Worm (Caenorhabditis elegans) whole organism, young adult: ENCODE data around the gene unc-112.

Experiments used
- C17E4.6 ChIP-seq: fragments of 200-800 bp; sonication (Bioruptor generic); IDR thresholded peaks from 2 replicates; pipeline ENCODE4 v1.3.6; 2022; ENCODE audit warnings: missing genetic modification reagents, missing genetic modification characterization, missing compliant biosample characterization
- D2030.7 ChIP-seq: fragments of 200-800 bp; sonication (Bioruptor generic); IDR thresholded peaks from 2 replicates; pipeline ENCODE4 v1.3.6; 2022; ENCODE audit warnings: missing genetic modification reagents, missing genetic modification characterization, missing compliant biosample characterization
- F23B12.7 ChIP-seq: sonication (generic microtip); optimal IDR thresholded peaks from 2 replicates; lab custom pipeline; 2017; ENCODE audit warnings: missing genetic modification characterization, mild to moderate bottlenecking, missing compliant biosample characterization, antibody characterized with exemption, moderate library complexity; ENCODE audit not compliant: insufficient read depth
- F37B4.10 ChIP-seq: fragments of 200-800 bp; sonication (Bioruptor generic); IDR thresholded peaks from 2 replicates; pipeline ENCODE4 v1.3.6; 2022; ENCODE audit warnings: missing genetic modification characterization, missing compliant biosample characterization
- F39B2.1 ChIP-seq: fragments of 200-800 bp; sonication (Bioruptor generic); IDR thresholded peaks from 2 replicates; pipeline ENCODE4 v1.3.6; 2022; ENCODE audit warnings: missing genetic modification reagents, missing genetic modification characterization, missing compliant biosample characterization
- K12H6.12 ChIP-seq: fragments of 200-800 bp; sonication (Bioruptor generic); optimal IDR thresholded peaks from 2 replicates; lab custom pipeline; 2018; ENCODE audit warnings: mild to moderate bottlenecking, missing genetic modification characterization, missing compliant biosample characterization
- Y53F4B.3 ChIP-seq: fragments of 200-800 bp; sonication (Bioruptor generic); IDR thresholded peaks from 2 replicates; pipeline ENCODE4 v1.3.6; 2022; ENCODE audit warnings: missing genetic modification reagents, missing genetic modification characterization, missing compliant biosample characterization
- Y79H2A.3 ChIP-seq: fragments of 200-800 bp; sonication (Bioruptor generic); conservative IDR thresholded peaks from 2 replicates; pipeline ENCODE4 v1.3.6; 2022; ENCODE audit warnings: missing genetic modification reagents, missing genetic modification characterization, missing compliant biosample characterization
- ZK185.1 ChIP-seq: sonication (generic microtip); optimal IDR thresholded peaks from 2 replicates; lab custom pipeline; 2016; ENCODE audit warnings: mild to moderate bottlenecking, missing genetic modification characterization, missing compliant biosample characterization; ENCODE audit not compliant: poor library complexity, severe bottlenecking
- akir-1 ChIP-seq: fragments of 200-800 bp; sonication (Bioruptor generic); optimal IDR thresholded peaks from 2 replicates; lab custom pipeline; 2018; ENCODE audit warnings: mild to moderate bottlenecking, missing genetic modification characterization, moderate library complexity, missing compliant biosample characterization
- aptf-3 ChIP-seq: fragments of 200-800 bp; sonication (Bioruptor generic); IDR thresholded peaks from 2 replicates; pipeline ENCODE4 v1.3.6; 2022; ENCODE audit warnings: missing genetic modification characterization, missing compliant biosample characterization
- athp-1 ChIP-seq: sonication (generic microtip); optimal IDR thresholded peaks from 2 replicates; lab custom pipeline; 2017; ENCODE audit warnings: mild to moderate bottlenecking, missing genetic modification characterization, missing compliant biosample characterization
- attf-3 ChIP-seq: fragments of 200-800 bp; sonication (Bioruptor generic); conservative IDR thresholded peaks from 2 replicates; pipeline ENCODE4 v1.3.6; 2022; ENCODE audit warnings: missing genetic modification reagents, missing genetic modification characterization, missing compliant biosample characterization
- cebp-1 ChIP-seq, 2 experiments: fragments of 200-800 bp in 1 of 2; sonication (Bioruptor generic) in 1 of 2; sonication (generic microtip) in 1 of 2; IDR thresholded peaks in 1 of 2; optimal IDR thresholded peaks in 1 of 2; 2 replicates each; pipeline versions ENCODE4 v1.3.6 to Lab custom; 2017 to 2022; ENCODE audit warnings: missing compliant biosample characterization in 2 of 2, missing genetic modification characterization in 2 of 2, mild to moderate bottlenecking in 1 of 2, missing genetic modification reagents in 1 of 2, moderate library complexity in 1 of 2
- cebp-2 ChIP-seq: fragments of 200-800 bp; sonication (Bioruptor generic); IDR thresholded peaks from 2 replicates; pipeline ENCODE4 v1.3.6; 2022; ENCODE audit warnings: missing genetic modification characterization, missing compliant biosample characterization
- ceh-100 ChIP-seq: fragments of 200-800 bp; sonication (Bioruptor generic); IDR thresholded peaks from 2 replicates; pipeline ENCODE4 v1.3.6; 2022; ENCODE audit warnings: missing genetic modification reagents, missing genetic modification characterization, missing compliant biosample characterization
- chd-7 ChIP-seq: sonication (generic microtip); optimal IDR thresholded peaks from 2 replicates; lab custom pipeline; 2016; ENCODE audit warnings: mild to moderate bottlenecking, missing genetic modification characterization, moderate library complexity, missing compliant biosample characterization
- egl-18 ChIP-seq: fragments of 200-800 bp; sonication (Bioruptor generic); IDR thresholded peaks from 2 replicates; pipeline ENCODE4 v1.3.6; 2022; ENCODE audit warnings: missing genetic modification reagents, missing genetic modification characterization, missing compliant biosample characterization
- egl-44 ChIP-seq: fragments of 200-800 bp; sonication (Bioruptor generic); IDR thresholded peaks from 2 replicates; pipeline ENCODE4 v1.3.6; 2022; ENCODE audit warnings: missing genetic modification reagents, missing genetic modification characterization, missing compliant biosample characterization
- ets-4 ChIP-seq: fragments of 200-800 bp; sonication (Bioruptor generic); optimal IDR thresholded peaks from 2 replicates; lab custom pipeline; 2018; ENCODE audit warnings: mild to moderate bottlenecking, missing genetic modification characterization, missing compliant biosample characterization
- gei-17 ChIP-seq: fragments of 200-800 bp; sonication (Bioruptor generic); optimal IDR thresholded peaks from 2 replicates; lab custom pipeline; 2018; ENCODE audit warnings: mild to moderate bottlenecking, missing genetic modification characterization, missing compliant biosample characterization
- hlh-26 ChIP-seq: fragments of 200-800 bp; sonication (Bioruptor generic); conservative IDR thresholded peaks from 2 replicates; pipeline ENCODE4 v1.3.6; 2022; ENCODE audit warnings: missing genetic modification reagents, missing genetic modification characterization, missing compliant biosample characterization
- hrde-1 ChIP-seq: sonication (generic microtip); optimal IDR thresholded peaks from 2 replicates; lab custom pipeline; 2016; ENCODE audit warnings: missing genetic modification characterization, mild to moderate bottlenecking, missing compliant biosample characterization, moderate library complexity, missing genotype, missing genetic modification reagents, borderline replicate concordance
- let-526 ChIP-seq: fragments of 200-800 bp; sonication (Bioruptor generic); IDR thresholded peaks from 2 replicates; pipeline ENCODE4 v1.3.6; 2022; ENCODE audit warnings: missing genetic modification reagents, missing genetic modification characterization, missing compliant biosample characterization
- lin-26 ChIP-seq: fragments of 200-800 bp; sonication (Bioruptor generic); IDR thresholded peaks from 2 replicates; pipeline ENCODE4 v1.3.6; 2022; ENCODE audit warnings: missing genetic modification reagents, missing genetic modification characterization, missing compliant biosample characterization
- lin-54 ChIP-seq: fragments of 200-800 bp; sonication (Bioruptor generic); optimal IDR thresholded peaks from 2 replicates; lab custom pipeline; 2018; ENCODE audit warnings: mild to moderate bottlenecking, missing genetic modification characterization, missing compliant biosample characterization
- lir-1 ChIP-seq: fragments of 200-800 bp; sonication (Bioruptor generic); conservative IDR thresholded peaks from 2 replicates; pipeline ENCODE4 v1.3.6; 2022; ENCODE audit warnings: missing genetic modification reagents, missing genetic modification characterization, missing compliant biosample characterization
- lsl-1 ChIP-seq: fragments of 200-800 bp; sonication (Bioruptor generic); optimal IDR thresholded peaks from 2 replicates; lab custom pipeline; 2018; ENCODE audit warnings: mild to moderate bottlenecking, missing genetic modification characterization, moderate library complexity, missing compliant biosample characterization
- lsy-27 ChIP-seq: sonication (generic microtip); optimal IDR thresholded peaks from 2 replicates; lab custom pipeline; 2017; ENCODE audit warnings: missing genetic modification characterization, mild to moderate bottlenecking, missing compliant biosample characterization, antibody characterized with exemption, missing genotype, borderline replicate concordance; ENCODE audit not compliant: insufficient read depth
- madf-3 ChIP-seq: fragments of 200-800 bp; sonication (Bioruptor generic); IDR thresholded peaks from 2 replicates; pipeline ENCODE4 v1.3.6; 2022; ENCODE audit warnings: missing genetic modification reagents, missing genetic modification characterization, missing compliant biosample characterization
- mel-28 ChIP-seq: sonication (generic microtip); optimal IDR thresholded peaks from 2 replicates; lab custom pipeline; 2016; ENCODE audit warnings: borderline replicate concordance, mild to moderate bottlenecking, missing genetic modification characterization, missing compliant biosample characterization
- mxl-1 ChIP-seq: sonication (generic microtip); optimal IDR thresholded peaks from 2 replicates; lab custom pipeline; 2016; ENCODE audit warnings: missing genetic modification characterization, missing compliant biosample characterization
- nfyb-1 ChIP-seq: fragments of 200-800 bp; sonication (Bioruptor generic); IDR thresholded peaks from 2 replicates; pipeline ENCODE4 v1.3.6; 2022; ENCODE audit warnings: missing genetic modification reagents, missing genetic modification characterization, missing compliant biosample characterization
- nhr-120 ChIP-seq: fragments of 200-800 bp; sonication (Bioruptor generic); IDR thresholded peaks from 2 replicates; pipeline ENCODE4 v1.3.6; 2022; ENCODE audit warnings: missing genetic modification characterization, missing compliant biosample characterization
- nhr-80 ChIP-seq: sonication (generic microtip); optimal IDR thresholded peaks from 2 replicates; lab custom pipeline; 2016; ENCODE audit warnings: missing genetic modification characterization, missing compliant biosample characterization
- nhr-90 ChIP-seq: sonication (generic microtip); optimal IDR thresholded peaks from 2 replicates; lab custom pipeline; 2016; ENCODE audit warnings: missing genotype, mild to moderate bottlenecking, missing genetic modification characterization, missing compliant biosample characterization
- rec-8 ChIP-seq, 2 experiments: sonication (generic microtip); optimal IDR thresholded peaks; 2 replicates each; lab custom pipeline; 2016; ENCODE audit warnings: mild to moderate bottlenecking in 2 of 2, missing genetic modification characterization in 2 of 2, missing genetic modification reagents in 2 of 2, missing genotype in 2 of 2, missing biosample characterization in 1 of 2, missing compliant biosample characterization in 1 of 2, moderate library complexity in 1 of 2
- sdz-38 ChIP-seq: sonication (generic microtip); optimal IDR thresholded peaks from 2 replicates; lab custom pipeline; 2016; ENCODE audit warnings: missing genotype, missing genetic modification characterization, missing compliant biosample characterization
- snpc-3.4 ChIP-seq: sonication (generic microtip); optimal IDR thresholded peaks from 2 replicates; lab custom pipeline; 2017; ENCODE audit warnings: missing genetic modification characterization, mild to moderate bottlenecking, missing compliant biosample characterization, antibody characterized with exemption, moderate library complexity, missing genotype, missing genetic modification reagents
- unc-130 ChIP-seq: sonication (generic microtip); optimal IDR thresholded peaks from 2 replicates; lab custom pipeline; 2016; ENCODE audit warnings: missing genetic modification reagents, missing genetic modification characterization, missing compliant biosample characterization
- ztf-18 ChIP-seq: sonication (generic microtip); optimal IDR thresholded peaks from 2 replicates; lab custom pipeline; 2016; ENCODE audit warnings: missing genotype, mild to moderate bottlenecking, missing genetic modification characterization, missing compliant biosample characterization
- ztf-25 ChIP-seq: fragments of 200-800 bp; sonication (Bioruptor generic); IDR thresholded peaks from 2 replicates; pipeline ENCODE4 v1.3.6; 2022; ENCODE audit warnings: missing genetic modification reagents, missing genetic modification characterization, missing compliant biosample characterization
- ztf-28 ChIP-seq: fragments of 200-800 bp; sonication (Bioruptor generic); IDR thresholded peaks from 2 replicates; pipeline ENCODE4 v1.3.6; 2022; ENCODE audit warnings: missing genetic modification reagents, missing genetic modification characterization, missing compliant biosample characterization
- ztf-6 ChIP-seq: fragments of 200-800 bp; sonication (Bioruptor generic); IDR thresholded peaks from 2 replicates; pipeline ENCODE4 v1.3.6; 2022; ENCODE audit warnings: missing genetic modification reagents, missing genetic modification characterization, missing compliant biosample characterization

The unc-112 gene

DNA sequence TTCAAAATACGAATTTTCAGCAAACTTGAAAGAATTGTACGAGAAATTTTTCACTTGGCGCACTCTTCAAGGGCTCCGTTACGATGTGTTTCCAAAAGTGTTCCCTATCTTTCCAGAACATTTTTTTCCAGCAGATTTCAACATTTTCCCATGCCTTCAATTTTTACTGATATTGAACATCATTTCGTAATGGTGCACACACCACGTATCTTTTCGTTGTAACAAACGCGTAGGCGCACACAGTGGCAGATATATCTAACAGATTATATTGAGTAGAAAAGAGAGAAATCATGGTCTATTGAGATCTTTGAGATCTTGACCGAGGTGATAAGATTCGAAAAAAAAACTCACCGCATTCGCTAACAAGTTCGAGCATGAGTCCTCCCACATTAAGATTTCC lies 741 bp downstream of the unc-112 start:
- TF ChIP-seq cebp-1 (GFP tag; IDR thresholded peaks at IDR 0.05; lab: Robert Waterston, UW) (no peak), cebp-1 (tag; optimal IDR thresholded peaks at IDR 0.05; lab: Kevin White, UChicago) (peak; percentile 57), egl-44 (GFP tag; lab: Robert Waterston, UW) (no peak), gei-17 (GFP tag; lab: Kevin White, UChicago) (no peak)

DNA sequence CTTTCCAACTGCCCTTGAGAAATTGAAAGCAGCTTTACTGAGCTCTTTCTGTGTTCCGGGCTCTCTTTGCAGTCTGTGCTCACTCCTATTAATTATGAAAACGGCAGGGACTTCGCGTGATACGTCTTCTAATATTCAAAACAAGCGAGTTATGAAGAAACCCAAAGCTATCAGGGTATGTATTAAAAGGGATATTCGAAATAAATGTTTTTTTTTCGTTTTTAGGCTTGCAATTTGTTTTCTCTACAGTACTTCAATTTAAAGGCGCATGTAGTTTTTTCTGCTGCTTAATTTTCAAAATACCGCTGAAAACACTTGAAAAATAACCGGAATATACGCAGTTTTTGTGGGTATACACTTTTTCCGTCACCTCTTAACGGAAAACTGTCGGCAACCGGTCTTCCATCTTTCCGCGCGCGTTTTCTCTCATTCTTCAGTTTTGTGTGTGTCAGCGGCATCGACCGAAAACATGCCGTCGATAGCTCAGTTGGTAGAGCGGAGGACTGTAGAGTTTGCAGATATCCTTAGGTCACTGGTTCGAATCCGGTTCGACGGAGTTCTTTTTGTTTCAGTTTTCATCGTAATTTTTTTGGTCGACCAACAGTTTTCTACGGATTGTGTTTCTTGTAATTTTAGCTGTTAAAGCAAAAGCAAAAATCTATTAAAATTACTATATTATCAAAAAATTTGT lies 7.2 kb downstream of the unc-112 start, which contains the start of gene gasr-8:
Gene gasr-8 (plus strand): TSS at position 51 of the 691 bp plus-strand sequence.
- TF ChIP-seq ztf-18 (tag; lab: Kevin White, UChicago): peak; percentile 23
- peak; percentile 29 for TF ChIP-seq snpc-3.4 (tag; lab: Kevin White, UChicago)
- TF ChIP-seq madf-3 (GFP tag; lab: Robert Waterston, UW): 0 out of 2 replicates have a peak, but pooled peaks have one; percentile 4
- peak; percentile 1 to 50 for TF ChIP-seq rec-8 (tag; optimal IDR thresholded peaks at IDR 0.05; lab: Kevin White, UChicago)
- no peak for TF ChIP-seq cebp-1 (GFP tag; IDR thresholded peaks at IDR 0.05; lab: Robert Waterston, UW)
- no peak for TF ChIP-seq cebp-1 (tag; optimal IDR thresholded peaks at IDR 0.05; lab: Kevin White, UChicago)
- peak; percentile 76 for TF ChIP-seq nfyb-1 (GFP tag; lab: Robert Waterston, UW)
- TF ChIP-seq nhr-90 (tag; lab: Kevin White, UChicago): peak; percentile 32
- no peak for TF ChIP-seq hrde-1 (tag; lab: Kevin White, UChicago)
- TF ChIP-seq nhr-120: no peak
- no peak for TF ChIP-seq mxl-1 (tag; lab: Kevin White, UChicago)
- TF ChIP-seq lin-54 (GFP tag; lab: Kevin White, UChicago): peak; percentile 26
- TF ChIP-seq attf-3: no peak
- TF ChIP-seq ets-4 (GFP tag; lab: Kevin White, UChicago): no peak
- no peak for TF ChIP-seq lsy-27
- no peak for TF ChIP-seq ztf-25 (GFP tag; lab: Robert Waterston, UW)
- TF ChIP-seq D2030.7 (GFP tag; lab: Robert Waterston, UW): peak; percentile 63
- TF ChIP-seq ceh-100 (GFP tag; lab: Robert Waterston, UW): no peak
- no peak for TF ChIP-seq egl-44 (GFP tag; lab: Robert Waterston, UW)
- TF ChIP-seq ZK185.1: peak; percentile 45
- no peak for TF ChIP-seq nhr-80 (tag; lab: Kevin White, UChicago)
- TF ChIP-seq egl-18 (GFP tag; lab: Robert Waterston, UW): no peak
- no peak for TF ChIP-seq akir-1 (GFP tag; lab: Kevin White, UChicago)
- no peak for TF ChIP-seq sdz-38 (tag; lab: Kevin White, UChicago)
- TF ChIP-seq ztf-6 (GFP tag; lab: Robert Waterston, UW): no peak
- no peak for TF ChIP-seq C17E4.6
- TF ChIP-seq Y79H2A.3 (GFP tag; lab: Robert Waterston, UW): no peak
- peak; percentile 80 for TF ChIP-seq lin-26 (GFP tag; lab: Robert Waterston, UW)
- TF ChIP-seq ztf-28 (GFP tag; lab: Robert Waterston, UW): no peak
- no peak for TF ChIP-seq K12H6.12 (tag; lab: Kevin White, UChicago)
- TF ChIP-seq lsl-1 (GFP tag; lab: Kevin White, UChicago): peak; percentile 73
- no peak for TF ChIP-seq F37B4.10
- no peak for TF ChIP-seq athp-1 (tag; lab: Kevin White, UChicago)
- no peak for TF ChIP-seq F39B2.1
- no peak for TF ChIP-seq Y53F4B.3 (GFP tag; lab: Robert Waterston, UW)
- TF ChIP-seq hlh-26 (GFP tag; lab: Robert Waterston, UW): no peak
- no peak for TF ChIP-seq mel-28 (tag; lab: Kevin White, UChicago)
- no peak for TF ChIP-seq aptf-3
- no peak for TF ChIP-seq cebp-2 (GFP tag; lab: Robert Waterston, UW)
- TF ChIP-seq F23B12.7 (tag; lab: Kevin White, UChicago): peak; percentile 48
- TF ChIP-seq chd-7 (tag; lab: Kevin White, UChicago): no peak
- TF ChIP-seq lir-1 (GFP tag; lab: Robert Waterston, UW): no peak
- TF ChIP-seq let-526 (GFP tag; lab: Robert Waterston, UW): no peak
- TF ChIP-seq unc-130 (GFP tag; lab: Kevin White, UChicago): peak; percentile 8
